Fruit fly (Drosophila melanogaster) whole organism, embryonic: ENCODE data around the gene CAH9.

Experiments used
- Abd-B ChIP-seq: fragments of 200-800 bp; sonication (Bioruptor generic); optimal IDR thresholded peaks from 2 replicates; lab custom pipeline; 2018; ENCODE audit warnings: missing biosample characterization, mild to moderate bottlenecking, missing genetic modification characterization, moderate library complexity
- Ada2b ChIP-seq: fragments of 200-800 bp; sonication (Bioruptor generic); IDR thresholded peaks from 2 replicates; pipeline ENCODE4 v1.3.6; 2022; ENCODE audit warnings: missing biosample characterization, missing genetic modification characterization
- CG10274 ChIP-seq: fragments of 200-800 bp; sonication (Bioruptor generic); optimal IDR thresholded peaks from 3 replicates; lab custom pipeline; 2017; ENCODE audit warnings: missing biosample characterization, mild to moderate bottlenecking, missing genetic modification characterization
- CG12744 ChIP-seq: fragments of 200-800 bp; sonication (Bioruptor generic); optimal IDR thresholded peaks from 2 replicates; lab custom pipeline; 2016; ENCODE audit warnings: missing biosample characterization, missing genetic modification characterization
- CG12942 ChIP-seq: fragments of 200-800 bp; sonication (Bioruptor generic); optimal IDR thresholded peaks from 3 replicates; lab custom pipeline; 2016; ENCODE audit warnings: missing biosample characterization, missing genetic modification characterization
- CG13123 ChIP-seq: fragments of 200-800 bp; sonication (Bioruptor generic); optimal IDR thresholded peaks from 2 replicates; lab custom pipeline; 2016; ENCODE audit warnings: missing biosample characterization, missing genetic modification characterization
- CG13775 ChIP-seq: fragments of 200-800 bp; sonication (Bioruptor generic); optimal IDR thresholded peaks from 3 replicates; lab custom pipeline; 2017; ENCODE audit warnings: missing biosample characterization, mild to moderate bottlenecking, missing genetic modification characterization
- CG15696 ChIP-seq: fragments of 200-800 bp; sonication (Bioruptor generic); optimal IDR thresholded peaks from 2 replicates; lab custom pipeline; 2019; ENCODE audit warnings: missing biosample characterization, mild to moderate bottlenecking, missing genetic modification characterization, moderate library complexity
- CG16815 ChIP-seq: fragments of 200-800 bp; sonication (Bioruptor generic); optimal IDR thresholded peaks from 3 replicates; lab custom pipeline; 2017; ENCODE audit warnings: missing biosample characterization, mild to moderate bottlenecking, missing genetic modification characterization
- CG2120 ChIP-seq: fragments of 200-800 bp; sonication (Bioruptor generic); optimal IDR thresholded peaks from 3 replicates; lab custom pipeline; 2016; ENCODE audit warnings: missing biosample characterization, missing genetic modification characterization
- CG2889 ChIP-seq: fragments of 200-800 bp; sonication (Bioruptor generic); IDR thresholded peaks from 3 replicates; pipeline ENCODE4 v1.3.6; 2022; ENCODE audit warnings: missing biosample characterization, missing genetic modification characterization
- CG30431 ChIP-seq: fragments of 200-800 bp; sonication (Bioruptor generic); optimal IDR thresholded peaks from 2 replicates; lab custom pipeline; 2017; ENCODE audit warnings: missing biosample characterization, missing genetic modification characterization
- CG31365 ChIP-seq: fragments of 200-800 bp; sonication (Bioruptor generic); optimal IDR thresholded peaks from 2 replicates; lab custom pipeline; 2018; ENCODE audit warnings: missing biosample characterization, mild to moderate bottlenecking, missing genetic modification characterization
- CG32772 ChIP-seq: fragments of 200-800 bp; sonication (Bioruptor generic); IDR thresholded peaks from 2 replicates; pipeline ENCODE4 v1.3.6; 2022; ENCODE audit warnings: missing biosample characterization, missing genetic modification characterization
- CG7786 ChIP-seq: fragments of 200-800 bp; sonication (Bioruptor generic); optimal IDR thresholded peaks from 2 replicates; lab custom pipeline; 2016; ENCODE audit warnings: missing biosample characterization, missing genetic modification characterization
- CG7839 ChIP-seq: fragments of 200-800 bp; sonication (Bioruptor generic); optimal IDR thresholded peaks from 3 replicates; lab custom pipeline; 2018; ENCODE audit warnings: missing biosample characterization, mild to moderate bottlenecking, missing genetic modification characterization, moderate library complexity
- CG8281 ChIP-seq: fragments of 200-800 bp; sonication (Bioruptor generic); optimal IDR thresholded peaks from 2 replicates; lab custom pipeline; 2018; ENCODE audit warnings: missing biosample characterization, mild to moderate bottlenecking, missing genetic modification characterization, moderate library complexity
- CG9876 ChIP-seq: fragments of 200-800 bp; sonication (Bioruptor generic); optimal IDR thresholded peaks from 2 replicates; lab custom pipeline; 2016; ENCODE audit warnings: missing biosample characterization, missing genetic modification characterization
- E2f2 ChIP-seq: fragments of 200-800 bp; sonication (Bioruptor generic); IDR thresholded peaks from 2 replicates; pipeline ENCODE4 v1.3.6; 2022; ENCODE audit warnings: missing biosample characterization, missing genetic modification characterization
- Eip74EF ChIP-seq, 2 experiments: fragments of 200-800 bp in 1 of 2; fragments of >200 bp in 1 of 2; sonication (Bioruptor generic) in 1 of 2; optimal IDR thresholded peaks; 2 replicates each; lab custom pipeline; 2017 to 2019; ENCODE audit warnings: missing biosample characterization in 2 of 2, missing genetic modification characterization in 2 of 2, mild to moderate bottlenecking in 1 of 2, moderate library complexity in 1 of 2
- Fer3 ChIP-seq: fragments of 200-800 bp; sonication (Bioruptor generic); optimal IDR thresholded peaks from 2 replicates; lab custom pipeline; 2018; ENCODE audit warnings: missing biosample characterization, mild to moderate bottlenecking, missing genetic modification characterization, moderate library complexity
- Gsc ChIP-seq: fragments of 200-800 bp; sonication (Bioruptor generic); IDR thresholded peaks from 2 replicates; pipeline ENCODE4 v1.3.6; 2022; ENCODE audit warnings: missing biosample characterization, missing genetic modification characterization
- Hand ChIP-seq: fragments of 200-800 bp; sonication (Bioruptor generic); optimal IDR thresholded peaks from 2 replicates; lab custom pipeline; 2017; ENCODE audit warnings: mild to moderate bottlenecking, missing biosample characterization, missing genetic modification reagents, missing genetic modification characterization
- Hey ChIP-seq: fragments of 200-800 bp; sonication (Bioruptor generic); optimal IDR thresholded peaks from 3 replicates; lab custom pipeline; 2018; ENCODE audit warnings: missing biosample characterization, mild to moderate bottlenecking, missing genetic modification characterization
- Hr51 ChIP-seq, 2 experiments: fragments of 200-800 bp; sonication (Bioruptor generic); optimal IDR thresholded peaks; 2 replicates in 1 of 2; 3 replicates in 1 of 2; lab custom pipeline; 2016 to 2018; ENCODE audit warnings: missing biosample characterization in 2 of 2, missing genetic modification characterization in 2 of 2, mild to moderate bottlenecking in 1 of 2, moderate library complexity in 1 of 2
- Max ChIP-seq: fragments of 200-800 bp; sonication (Bioruptor generic); optimal IDR thresholded peaks from 2 replicates; lab custom pipeline; 2016; ENCODE audit warnings: missing biosample characterization, mild to moderate bottlenecking, missing genetic modification characterization
- Nf-YA ChIP-seq: fragments of 200-800 bp; sonication (Bioruptor generic); IDR thresholded peaks from 2 replicates; pipeline ENCODE4 v1.3.6; 2022; ENCODE audit warnings: missing biosample characterization, missing genetic modification characterization
- PHDP ChIP-seq: fragments of 200-800 bp; sonication (Bioruptor generic); optimal IDR thresholded peaks from 3 replicates; lab custom pipeline; 2018; ENCODE audit warnings: missing biosample characterization, mild to moderate bottlenecking, missing genetic modification characterization, moderate library complexity
- Pdp1 ChIP-seq, 2 experiments: fragments of 200-800 bp; sonication (Bioruptor generic); optimal IDR thresholded peaks; 3 replicates each; lab custom pipeline; 2016; ENCODE audit warnings: missing biosample characterization in 2 of 2, missing genetic modification characterization in 2 of 2, mild to moderate bottlenecking in 1 of 2, moderate library complexity in 1 of 2
- Six4 ChIP-seq: fragments of 200-800 bp; sonication (Bioruptor generic); optimal IDR thresholded peaks from 2 replicates; lab custom pipeline; 2016; ENCODE audit warnings: missing biosample characterization, missing genetic modification characterization
- Sox102F ChIP-seq: fragments of 200-800 bp; sonication (Bioruptor generic); optimal IDR thresholded peaks from 2 replicates; lab custom pipeline; 2018; ENCODE audit warnings: missing biosample characterization, mild to moderate bottlenecking, missing genetic modification characterization, moderate library complexity
- TFAM ChIP-seq: fragments of 200-800 bp; sonication (Bioruptor generic); optimal IDR thresholded peaks from 2 replicates; lab custom pipeline; 2017; ENCODE audit warnings: missing biosample characterization, missing genetic modification characterization, inconsistent platforms
- btn ChIP-seq: fragments of 200-800 bp; sonication (Bioruptor generic); optimal IDR thresholded peaks from 2 replicates; lab custom pipeline; 2016; ENCODE audit warnings: missing biosample characterization, missing genetic modification characterization
- dan ChIP-seq: fragments of 200-800 bp; sonication (Bioruptor generic); IDR thresholded peaks from 2 replicates; pipeline ENCODE4 v1.3.6; 2022; ENCODE audit warnings: missing biosample characterization, missing genetic modification characterization
- dysf ChIP-seq: fragments of 200-800 bp; sonication (Bioruptor generic); IDR thresholded peaks from 3 replicates; pipeline ENCODE4 v1.3.6; 2022; ENCODE audit warnings: missing biosample characterization, missing genetic modification characterization
- en ChIP-seq: fragments of 200-800 bp; sonication (Bioruptor generic); optimal IDR thresholded peaks from 2 replicates; lab custom pipeline; 2016; ENCODE audit warnings: missing biosample characterization, missing genetic modification characterization
- ewg ChIP-seq: fragments of 200-800 bp; sonication (Bioruptor generic); optimal IDR thresholded peaks from 3 replicates; lab custom pipeline; 2017; ENCODE audit warnings: mild to moderate bottlenecking, missing biosample characterization, missing genetic modification reagents, missing genetic modification characterization
- fd64A ChIP-seq: fragments of 200-800 bp; sonication (Bioruptor generic); optimal IDR thresholded peaks from 3 replicates; lab custom pipeline; 2018; ENCODE audit warnings: missing biosample characterization, mild to moderate bottlenecking, missing genetic modification characterization
- gsb-n ChIP-seq: fragments of 200-800 bp; sonication (Bioruptor generic); optimal IDR thresholded peaks from 3 replicates; lab custom pipeline; 2018; ENCODE audit warnings: missing biosample characterization, mild to moderate bottlenecking, missing genetic modification characterization
- gt ChIP-seq: fragments of 200-800 bp; sonication (Bioruptor generic); IDR thresholded peaks from 2 replicates; pipeline ENCODE4 v1.3.6; 2022; ENCODE audit warnings: missing biosample characterization, missing genetic modification characterization
- jigr1 ChIP-seq: fragments of 200-800 bp; sonication (Bioruptor generic); IDR thresholded peaks from 3 replicates; pipeline ENCODE4 v1.3.6; 2022; ENCODE audit warnings: missing biosample characterization, missing genetic modification characterization
- knrl ChIP-seq: fragments of 200-800 bp; sonication (Bioruptor generic); IDR thresholded peaks from 3 replicates; pipeline ENCODE4 v1.3.6; 2022; ENCODE audit warnings: missing biosample characterization, missing genetic modification characterization; ENCODE audit not compliant: partially characterized antibody
- oc ChIP-seq: fragments of 200-800 bp; sonication (Bioruptor generic); optimal IDR thresholded peaks from 2 replicates; lab custom pipeline; 2018; ENCODE audit warnings: missing biosample characterization, mild to moderate bottlenecking, missing genetic modification characterization, moderate library complexity
- ro ChIP-seq: fragments of 200-800 bp; sonication (Bioruptor generic); IDR thresholded peaks from 2 replicates; pipeline ENCODE4 v1.3.6; 2022; ENCODE audit warnings: missing biosample characterization, missing genetic modification characterization
- run ChIP-seq: fragments of 200-800 bp; sonication (Bioruptor generic); optimal IDR thresholded peaks from 3 replicates; lab custom pipeline; 2018; ENCODE audit warnings: missing biosample characterization, mild to moderate bottlenecking, missing genetic modification characterization
- sens ChIP-seq: fragments of 200-800 bp; sonication (Bioruptor generic); peaks from one replicate; lab custom pipeline; 2016; ENCODE audit warnings: missing biosample characterization, missing genetic modification characterization
- tap ChIP-seq: fragments of 200-800 bp; optimal IDR thresholded peaks from 3 replicates; lab custom pipeline; 2019; ENCODE audit warnings: missing biosample characterization, mild to moderate bottlenecking, missing genetic modification characterization, moderate library complexity
- tll ChIP-seq, 2 experiments: fragments of 200-800 bp in 1 of 2; fragments of >200 bp in 1 of 2; sonication (Bioruptor generic) in 1 of 2; optimal IDR thresholded peaks; 2 replicates each; lab custom pipeline; 2017 to 2019; ENCODE audit warnings: missing biosample characterization in 2 of 2, missing genetic modification characterization in 2 of 2, mild to moderate bottlenecking in 1 of 2, moderate library complexity in 1 of 2
- tup ChIP-seq: fragments of 200-800 bp; sonication (Bioruptor generic); optimal IDR thresholded peaks from 2 replicates; lab custom pipeline; 2016; ENCODE audit warnings: missing biosample characterization, mild to moderate bottlenecking, missing genetic modification characterization, moderate library complexity
- tx ChIP-seq: fragments of 200-800 bp; sonication (Bioruptor generic); optimal IDR thresholded peaks from 2 replicates; lab custom pipeline; 2016; ENCODE audit warnings: missing biosample characterization, missing genetic modification characterization
- zfh1 ChIP-seq: fragments of 200-800 bp; sonication (Bioruptor generic); IDR thresholded peaks from 3 replicates; pipeline ENCODE4 v1.3.6; 2022; ENCODE audit warnings: missing biosample characterization, missing genetic modification characterization

Gene CAH9

DNA sequence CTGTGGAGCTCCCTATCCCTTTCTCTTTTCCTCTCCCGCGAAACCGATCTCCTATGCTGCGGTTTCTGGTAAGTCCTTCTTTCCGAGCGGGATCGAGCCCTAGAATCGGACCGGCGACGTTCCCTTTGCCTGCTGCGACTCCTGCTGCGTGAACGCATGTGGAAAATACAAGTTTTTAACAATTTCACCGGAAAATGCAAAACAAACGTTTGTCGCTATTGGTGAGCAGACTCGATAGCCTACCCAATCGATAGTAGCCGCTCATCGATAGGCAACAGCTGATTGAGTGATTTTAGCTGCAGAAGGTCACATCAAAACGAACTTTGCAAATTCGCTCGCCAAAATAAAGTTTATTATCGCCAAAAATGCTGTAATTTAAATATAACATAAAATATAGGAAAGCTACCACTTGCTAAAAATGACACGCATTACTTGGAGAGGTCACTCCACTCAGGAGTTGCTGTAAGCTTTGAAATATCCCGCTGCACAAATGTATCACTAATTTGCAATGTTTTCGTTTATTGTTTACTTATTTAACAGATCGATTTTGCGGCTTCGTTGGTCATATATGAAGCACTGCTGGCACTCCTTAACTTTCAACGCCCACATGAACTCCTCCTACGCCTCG is 10.6 kb upstream of the CAH9 start, which contains the start of the genes CG6066 and CG5880 (continued):
- TF ChIP-seq Abd-B (no peak), ewg (no peak), CG30431 (GFP tag; lab: Kevin White, UChicago) (no peak), btn (GFP tag; lab: Kevin White, UChicago) (no peak), CG9876 (GFP tag; lab: Kevin White, UChicago) (no peak), Hr51 (GFP tag; optimal IDR thresholded peaks at IDR 0.05; lab: Kevin White, UChicago) (no peak), en (no peak), PHDP (tag; lab: Kevin White, UChicago) (no peak), CG31365 (no peak), gsb-n (tag; lab: Kevin White, UChicago) (no peak), E2f2 (GFP tag; lab: Robert Waterston, UW) (peak; percentile 48), TFAM (GFP tag; lab: Kevin White, UChicago) (no peak), CG7786 (GFP tag; lab: Kevin White, UChicago) (no peak), tup (GFP tag; lab: Kevin White, UChicago) (no peak), CG13123 (GFP tag; lab: Kevin White, UChicago) (no peak), CG16815 (GFP tag; lab: Kevin White, UChicago) (no peak), Fer3 (no peak), jigr1 (GFP tag; lab: Robert Waterston, UW) (no peak), Hand (GFP tag; lab: Kevin White, UChicago) (no peak), CG2120 (GFP tag; lab: Kevin White, UChicago) (no peak), tx (GFP tag; lab: Kevin White, UChicago) (no peak), gt (no peak), knrl (GFP tag; lab: Robert Waterston, UW) (peak; percentile 78), ro (no peak), CG12744 (no peak), CG13775 (no peak), Eip74EF (GFP tag; optimal IDR thresholded peaks at IDR 0.05; lab: Kevin White, UChicago) (no peak), sens (peak; percentile 62), fd64A (GFP tag; lab: Kevin White, UChicago) (no peak), Hey (tag; lab: Kevin White, UChicago) (no peak), Ada2b (GFP tag; lab: Robert Waterston, UW) (no peak), CG2889 (GFP tag; lab: Robert Waterston, UW) (no peak), Pdp1 (GFP tag; optimal IDR thresholded peaks at IDR 0.05; lab: Kevin White, UChicago) (no peak), dysf (GFP tag; lab: Robert Waterston, UW) (no peak), CG12942 (GFP tag; lab: Kevin White, UChicago) (no peak), Nf-YA (GFP tag; lab: Robert Waterston, UW) (no peak), CG32772 (GFP tag; lab: Robert Waterston, UW) (no peak), tll (GFP tag; optimal IDR thresholded peaks at IDR 0.05; lab: Kevin White, UChicago) (no peak), tap (tag; lab: Kevin White, UChicago) (no peak), run (no peak), oc (tag; lab: Kevin White, UChicago) (no peak), zfh1 (GFP tag; lab: Robert Waterston, UW) (no peak), dan (GFP tag; lab: Robert Waterston, UW) (no peak), Six4 (no peak), CG7839 (no peak), Max (GFP tag; lab: Kevin White, UChicago) (no peak), CG10274 (GFP tag; lab: Kevin White, UChicago) (no peak), CG15696 (no peak), CG8281 (tag; lab: Kevin White, UChicago) (no peak), Gsc (GFP tag; lab: Robert Waterston, UW) (no peak), Sox102F (GFP tag; lab: Kevin White, UChicago) (no peak)
